Worm (Caenorhabditis elegans) whole organism, late embryonic: ENCODE measurements around the gene chpf-1.

ENCODE experiments used
- C08G9.2 ChIP-seq: sonication (generic microtip); optimal IDR thresholded peaks from 2 replicates; lab custom pipeline; 2016; ENCODE audit warnings: mild to moderate bottlenecking, missing genetic modification characterization, moderate library complexity, missing compliant biosample characterization
- C38D4.7 ChIP-seq: fragments of 200-800 bp; sonication (Bioruptor generic); optimal IDR thresholded peaks from 2 replicates; lab custom pipeline; 2018; ENCODE audit warnings: mild to moderate bottlenecking, missing genetic modification characterization, moderate library complexity, missing compliant biosample characterization
- F13H6.1 ChIP-seq: sonication (generic microtip); optimal IDR thresholded peaks from 2 replicates; lab custom pipeline; 2016; ENCODE audit warnings: missing genetic modification characterization, missing compliant biosample characterization
- T23F11.4 ChIP-seq: fragments of 200-800 bp; sonication (Bioruptor generic); optimal IDR thresholded peaks from 2 replicates; lab custom pipeline; 2018; ENCODE audit warnings: mild to moderate bottlenecking, missing genetic modification characterization, missing compliant biosample characterization
- ama-1 ChIP-seq: fragments of 150-350 bp; optimal IDR thresholded peaks from 2 replicates; lab custom pipeline; 2014
- ceh-18 ChIP-seq: sonication (generic microtip); optimal IDR thresholded peaks from 2 replicates; lab custom pipeline; 2016; ENCODE audit warnings: missing genetic modification characterization, missing compliant biosample characterization
- ceh-19 ChIP-seq: fragments of 200-800 bp; sonication (Bioruptor generic); optimal IDR thresholded peaks from 2 replicates; lab custom pipeline; 2018; ENCODE audit warnings: mild to moderate bottlenecking, missing genetic modification characterization, missing compliant biosample characterization
- ceh-2 ChIP-seq: sonication (generic microtip); optimal IDR thresholded peaks from 2 replicates; lab custom pipeline; 2016; ENCODE audit warnings: missing genotype, missing genetic modification characterization, missing compliant biosample characterization
- ceh-24 ChIP-seq: sonication (generic microtip); optimal IDR thresholded peaks from 2 replicates; lab custom pipeline; 2016; ENCODE audit warnings: mild to moderate bottlenecking, missing genetic modification characterization, missing compliant biosample characterization
- ceh-31 ChIP-seq: sonication (generic microtip); optimal IDR thresholded peaks from 2 replicates; lab custom pipeline; 2016; ENCODE audit warnings: missing genetic modification characterization, missing compliant biosample characterization
- ceh-34 ChIP-seq: sonication (generic microtip); optimal IDR thresholded peaks from 2 replicates; lab custom pipeline; 2016; ENCODE audit warnings: mild to moderate bottlenecking, missing genetic modification characterization, missing compliant biosample characterization
- ceh-45 ChIP-seq: fragments of 200-800 bp; sonication (Bioruptor generic); IDR thresholded peaks from 2 replicates; pipeline ENCODE4 v1.3.6; 2022; ENCODE audit warnings: missing genetic modification reagents, missing genetic modification characterization, missing compliant biosample characterization
- ceh-6 ChIP-seq: fragments of 200-800 bp; sonication (Bioruptor generic); optimal IDR thresholded peaks from 2 replicates; lab custom pipeline; 2018; ENCODE audit warnings: mild to moderate bottlenecking, missing genetic modification characterization, missing compliant biosample characterization
- che-1 ChIP-seq: sonication (generic microtip); optimal IDR thresholded peaks from 2 replicates; lab custom pipeline; 2016; ENCODE audit warnings: mild to moderate bottlenecking, missing genetic modification characterization, missing compliant biosample characterization
- dmd-4 ChIP-seq: sonication (generic microtip); optimal IDR thresholded peaks from 2 replicates; lab custom pipeline; 2016; ENCODE audit warnings: borderline replicate concordance, missing genetic modification characterization, missing compliant biosample characterization
- elt-2 ChIP-seq: sonication (generic microtip); optimal IDR thresholded peaks from 2 replicates; lab custom pipeline; 2016; ENCODE audit warnings: missing genetic modification reagents, missing genetic modification characterization, missing compliant biosample characterization
- elt-4 ChIP-seq: sonication (generic microtip); optimal IDR thresholded peaks from 2 replicates; lab custom pipeline; 2016; ENCODE audit warnings: missing genetic modification characterization, missing compliant biosample characterization
- ets-4 ChIP-seq: sonication (generic microtip); optimal IDR thresholded peaks from 2 replicates; lab custom pipeline; 2016; ENCODE audit warnings: missing genetic modification characterization, missing compliant biosample characterization
- eyg-1 ChIP-seq: sonication (generic microtip); optimal IDR thresholded peaks from 2 replicates; lab custom pipeline; 2016; ENCODE audit warnings: missing genotype, missing genetic modification characterization, missing compliant biosample characterization
- fax-1 ChIP-seq: sonication (generic microtip); optimal IDR thresholded peaks from 2 replicates; lab custom pipeline; 2016; ENCODE audit warnings: missing genotype, missing genetic modification characterization, missing compliant biosample characterization
- fkh-10 ChIP-seq: fragments of 150-350 bp; optimal IDR thresholded peaks from 2 replicates; lab custom pipeline; 2014; ENCODE audit warnings: missing biosample characterization, missing genetic modification reagents, missing genetic modification characterization
- hlh-6 ChIP-seq: sonication (generic microtip); optimal IDR thresholded peaks from 2 replicates; lab custom pipeline; 2016; ENCODE audit warnings: missing genotype, missing genetic modification characterization, missing compliant biosample characterization
- hlh-8 ChIP-seq: sonication (generic microtip); optimal IDR thresholded peaks from 2 replicates; lab custom pipeline; 2016; ENCODE audit warnings: missing genotype, missing genetic modification characterization, missing compliant biosample characterization
- lim-6 ChIP-seq: sonication (generic microtip); optimal IDR thresholded peaks from 2 replicates; lab custom pipeline; 2016; ENCODE audit warnings: missing genetic modification characterization, missing compliant biosample characterization
- lin-11 ChIP-seq: fragments of 200-800 bp; sonication (Bioruptor generic); optimal IDR thresholded peaks from 2 replicates; lab custom pipeline; 2018; ENCODE audit warnings: mild to moderate bottlenecking, missing genetic modification characterization, missing compliant biosample characterization
- mec-3 ChIP-seq: sonication (generic microtip); optimal IDR thresholded peaks from 2 replicates; lab custom pipeline; 2016; ENCODE audit warnings: borderline replicate concordance, missing genetic modification characterization, missing compliant biosample characterization
- nfya-1 ChIP-seq: sonication (generic microtip); optimal IDR thresholded peaks from 2 replicates; lab custom pipeline; 2017; ENCODE audit warnings: missing genetic modification characterization, mild to moderate bottlenecking, missing compliant biosample characterization, antibody characterized with exemption, moderate library complexity
- nhr-232 ChIP-seq: sonication (generic microtip); optimal IDR thresholded peaks from 2 replicates; lab custom pipeline; 2016; ENCODE audit warnings: missing genetic modification characterization, missing compliant biosample characterization
- npax-4 ChIP-seq: sonication (generic microtip); optimal IDR thresholded peaks from 2 replicates; lab custom pipeline; 2016; ENCODE audit warnings: missing genetic modification characterization, missing compliant biosample characterization
- odd-2 ChIP-seq: sonication (generic microtip); optimal IDR thresholded peaks from 2 replicates; lab custom pipeline; 2017; ENCODE audit warnings: antibody characterized with exemption, mild to moderate bottlenecking, missing genetic modification characterization, missing compliant biosample characterization
- pat-9 ChIP-seq: fragments of 200-800 bp; sonication (Bioruptor generic); optimal IDR thresholded peaks from 2 replicates; lab custom pipeline; 2018; ENCODE audit warnings: mild to moderate bottlenecking, missing genetic modification characterization, moderate library complexity, missing compliant biosample characterization
- pax-1 ChIP-seq: fragments of 150-350 bp; optimal IDR thresholded peaks from 2 replicates; lab custom pipeline; 2014; ENCODE audit warnings: missing biosample characterization, missing genetic modification characterization
- pha-4 ChIP-seq: fragments of 150-350 bp; optimal IDR thresholded peaks from 2 replicates; lab custom pipeline; 2018; ENCODE audit warnings: missing biosample characterization, missing genetic modification reagents, missing genetic modification characterization
- pros-1 ChIP-seq: fragments of 150-350 bp; optimal IDR thresholded peaks from 2 replicates; lab custom pipeline; 2014; ENCODE audit warnings: missing biosample characterization, missing genetic modification reagents, missing genetic modification characterization
- sdc-2 ChIP-seq: sonication (generic microtip); optimal IDR thresholded peaks from 2 replicates; lab custom pipeline; 2016; ENCODE audit warnings: missing genotype, missing genetic modification characterization, missing compliant biosample characterization
- syd-9 ChIP-seq: sonication (generic microtip); optimal IDR thresholded peaks from 2 replicates; lab custom pipeline; 2016; ENCODE audit warnings: mild to moderate bottlenecking, missing genetic modification characterization, moderate library complexity, missing compliant biosample characterization
- tbx-2 ChIP-seq: sonication (generic microtip); optimal IDR thresholded peaks from 2 replicates; lab custom pipeline; 2016; ENCODE audit warnings: missing genetic modification characterization, missing compliant biosample characterization
- unc-3 ChIP-seq, 2 experiments: fragments of 200-800 bp in 1 of 2; sonication (Bioruptor generic) in 1 of 2; sonication (generic microtip) in 1 of 2; conservative IDR thresholded peaks in 1 of 2; optimal IDR thresholded peaks in 1 of 2; 2 replicates each; pipeline versions ENCODE4 v1.3.6 to Lab custom; 2016 to 2022; ENCODE audit warnings: missing compliant biosample characterization in 2 of 2, missing genetic modification characterization in 2 of 2, missing genetic modification reagents in 1 of 2
- unc-42 ChIP-seq: sonication (generic microtip); optimal IDR thresholded peaks from 2 replicates; lab custom pipeline; 2016; ENCODE audit warnings: missing genotype, missing genetic modification characterization, missing compliant biosample characterization
- unc-55 ChIP-seq: sonication (generic microtip); optimal IDR thresholded peaks from 2 replicates; lab custom pipeline; 2017; ENCODE audit warnings: missing biosample characterization, missing genetic modification reagents, missing genetic modification characterization
- unc-86 ChIP-seq: sonication (generic microtip); optimal IDR thresholded peaks from 2 replicates; lab custom pipeline; 2016; ENCODE audit warnings: missing genetic modification characterization, missing compliant biosample characterization
- zip-5 ChIP-seq: sonication (generic microtip); optimal IDR thresholded peaks from 2 replicates; lab custom pipeline; 2016; ENCODE audit warnings: missing genetic modification characterization, missing compliant biosample characterization
- ztf-16 ChIP-seq: sonication (generic microtip); optimal IDR thresholded peaks from 2 replicates; lab custom pipeline; 2017; ENCODE audit warnings: missing genetic modification characterization, missing compliant biosample characterization

chpf-1 gene

ce11 chrV:10222007-10222406 lies 18.7 kb upstream of the chpf-1 start, which contains the start of gene C12D8.20:
Gene C12D8.20 (plus strand): TSS chrV:10222307.
- TF ChIP-seq elt-4 (tag; lab: Kevin White, UChicago) (no peak), unc-55 (no peak), nfya-1 (tag; lab: Kevin White, UChicago) (no peak), sdc-2 (tag; lab: Kevin White, UChicago) (no peak), lin-11 (tag; lab: Kevin White, UChicago) (no peak), ceh-19 (GFP tag; lab: Kevin White, UChicago) (no peak), elt-2 (no peak), odd-2 (tag; lab: Kevin White, UChicago) (no peak), ceh-2 (no peak), zip-5 (tag; lab: Kevin White, UChicago) (no peak), syd-9 (no peak), dmd-4 (tag; lab: Kevin White, UChicago) (no peak), ztf-16 (tag; lab: Kevin White, UChicago) (no peak)

ce11 chrV:10221317-10221716 lies 18.0 kb upstream of the chpf-1 start, which contains the start of the genes fipr-5 and fipr-9:
Gene fipr-5 (minus strand): TSS chrV:10221417.
Gene fipr-9 (plus strand): TSS chrV:10221662.
- no peak for TF ChIP-seq ets-4
- TF ChIP-seq ceh-31: no peak
- no peak for TF ChIP-seq che-1 (tag; lab: Kevin White, UChicago)
- TF ChIP-seq elt-4 (tag; lab: Kevin White, UChicago): no peak
- TF ChIP-seq T23F11.4: no peak
- no peak for TF ChIP-seq mec-3 (tag; lab: Kevin White, UChicago)
- TF ChIP-seq npax-4 (tag; lab: Kevin White, UChicago): no peak
- no peak for TF ChIP-seq lim-6
- no peak for TF ChIP-seq ceh-18 (tag; lab: Kevin White, UChicago)
- TF ChIP-seq pros-1 (tag; lab: Kevin White, UChicago): no peak
- TF ChIP-seq ceh-19 (GFP tag; lab: Kevin White, UChicago): no peak
- no peak for TF ChIP-seq pha-4
- no peak for TF ChIP-seq hlh-6 (tag; lab: Kevin White, UChicago)
- no peak for TF ChIP-seq syd-9
- no peak for TF ChIP-seq hlh-8 (tag; lab: Kevin White, UChicago)
- no peak for TF ChIP-seq ceh-6 (GFP tag; lab: Kevin White, UChicago)
- TF ChIP-seq pat-9 (tag; lab: Kevin White, UChicago): no peak

- no peak for TF ChIP-seq hlh-8 (tag; lab: Kevin White, UChicago)
- TF ChIP-seq F13H6.1 (tag; lab: Kevin White, UChicago): no peak
- no peak for TF ChIP-seq ceh-45 (GFP tag; lab: Robert Waterston, UW)
- TF ChIP-seq fkh-10 (GFP tag; lab: Kevin White, UChicago): no peak
Observed at ce11 chrV:10220605-10221004, 17.3 kb upstream of the chpf-1 start, which contains the start of gene C12D8.13. Gene C12D8.13 (minus strand): TSS chrV:10220705.

ce11 chrV:10216724-10217123 lies 13.4 kb upstream of the chpf-1 start, which contains the start of gene ZK856.14:
Gene ZK856.14 (plus strand): TSS chrV:10217024.
- TF ChIP-seq sdc-2 (tag; lab: Kevin White, UChicago): no peak
- no peak for TF ChIP-seq fax-1 (tag; lab: Kevin White, UChicago)
- TF ChIP-seq pros-1 (tag; lab: Kevin White, UChicago): no peak
- TF ChIP-seq ceh-19 (GFP tag; lab: Kevin White, UChicago): no peak
- TF ChIP-seq unc-42 (tag; lab: Kevin White, UChicago): no peak

- TF ChIP-seq unc-3 (GFP tag; conservative IDR thresholded peaks at IDR 0.05; lab: Robert Waterston, UW) (no peak), unc-3 (tag; optimal IDR thresholded peaks at IDR 0.05; lab: Kevin White, UChicago) (no peak), tbx-2 (tag; lab: Kevin White, UChicago) (no peak), elt-4 (tag; lab: Kevin White, UChicago) (no peak), C08G9.2 (tag; lab: Kevin White, UChicago) (no peak), ceh-31 (no peak), pax-1 (tag; lab: Kevin White, UChicago) (no peak), eyg-1 (no peak), C38D4.7 (GFP tag; lab: Kevin White, UChicago) (no peak), ama-1 (lab: Kevin White, UChicago) (no peak), lin-11 (tag; lab: Kevin White, UChicago) (no peak), ceh-24 (no peak), ceh-34 (tag; lab: Kevin White, UChicago) (no peak), ceh-19 (GFP tag; lab: Kevin White, UChicago) (no peak), unc-86 (tag; lab: Kevin White, UChicago) (no peak), fax-1 (tag; lab: Kevin White, UChicago) (no peak), nhr-232 (tag; lab: Kevin White, UChicago) (no peak), T23F11.4 (no peak)
Observed at ce11 chrV:10212627-10213026, 9.3 kb upstream of the chpf-1 start, which contains the start of gene hpo-40. Gene hpo-40 (plus strand): TSS chrV:10212927.
